Worm (Caenorhabditis elegans) whole organism, L4 larva: ENCODE measurements around the gene T27E4.1.

Source experiments
- ama-1 ChIP-seq: fragments of 150-350 bp; optimal IDR thresholded peaks from 2 replicates; lab custom pipeline; 2014; ENCODE audit warnings: inconsistent platforms, mixed read lengths
- dpl-1 ChIP-seq: fragments of 150-350 bp; optimal IDR thresholded peaks from 2 replicates; lab custom pipeline; 2014; ENCODE audit warnings: missing biosample characterization, missing genetic modification reagents, missing genetic modification characterization
- nhr-76 ChIP-seq: fragments of 150-350 bp; optimal IDR thresholded peaks from 2 replicates; lab custom pipeline; 2014; ENCODE audit warnings: missing biosample characterization, missing genetic modification characterization

ce11 chrV:9143896-9144295 is 51.8 kb downstream of the T27E4.1 start:
- TF ChIP-seq nhr-76 (tag; lab: Kevin White, UChicago) (no peak), ama-1 (lab: Kevin White, UChicago) (no peak), dpl-1 (GFP tag; lab: Kevin White, UChicago) (no peak)
